Fruit fly (Drosophila melanogaster): ENCODE data around the gene Snmp1.

dm6 chr3R:21210081-21210480 lies 42.1 kb upstream of the Snmp1 start:
- TF ChIP-seq tai (GFP tag; optimal IDR thresholded peaks at IDR 0.05) (no peak), Jra (GFP tag; optimal IDR thresholded peaks at IDR 0.05) (no peak), psq (GFP tag; optimal IDR thresholded peaks at IDR 0.05) (no peak), sage (GFP tag; optimal IDR thresholded peaks at IDR 0.05) (no peak), GATAd (GFP tag; optimal IDR thresholded peaks at IDR 0.05) (no peak), woc (GFP tag; optimal IDR thresholded peaks at IDR 0.05) (no peak)
